Worm (Caenorhabditis elegans) whole organism, L4 larva: ENCODE data around the gene C18H9.5.
A peak's percentile ranks its signal among the peaks of the same experiment; 100 is the strongest.

Experiments
- F26F4.8 ChIP-seq: fragments of 200-800 bp; sonication (Bioruptor generic); conservative IDR thresholded peaks from 2 replicates; pipeline ENCODE4 v1.3.6; 2022; ENCODE audit warnings: missing genetic modification characterization, missing compliant biosample characterization
- F49E8.2 ChIP-seq: sonication (generic microtip); optimal IDR thresholded peaks from 2 replicates; lab custom pipeline; 2016; ENCODE audit warnings: missing compliant biosample characterization, mild to moderate bottlenecking, missing genetic modification characterization, borderline replicate concordance
- T20F7.1 ChIP-seq: fragments of 200-800 bp; sonication (Bioruptor generic); optimal IDR thresholded peaks from 2 replicates; lab custom pipeline; 2018; ENCODE audit warnings: mild to moderate bottlenecking, missing genetic modification characterization, missing compliant biosample characterization
- T26A8.4 ChIP-seq: fragments of 200-800 bp; sonication (Bioruptor generic); IDR thresholded peaks from 2 replicates; pipeline ENCODE4 v1.3.6; 2022; ENCODE audit warnings: missing genetic modification characterization, missing compliant biosample characterization
- Y105C5A.15 ChIP-seq: fragments of 200-800 bp; sonication (Bioruptor generic); IDR thresholded peaks from 2 replicates; pipeline ENCODE4 v1.3.6; 2022; ENCODE audit warnings: missing genetic modification characterization, missing compliant biosample characterization
- aha-1 ChIP-seq: fragments of 150-350 bp; peaks from one replicate; lab custom pipeline; 2014; ENCODE audit warnings: missing biosample characterization, missing genetic modification characterization
- daf-16 ChIP-seq, 3 experiments: sonication (generic microtip); optimal IDR thresholded peaks; 2 replicates each; lab custom pipeline; 2016 to 2017; ENCODE audit warnings: missing genetic modification characterization in 3 of 3, missing genetic modification reagents in 3 of 3, mild to moderate bottlenecking in 2 of 3, missing compliant biosample characterization in 2 of 3, missing biosample characterization in 1 of 3, moderate library complexity in 1 of 3
- daf-19 ChIP-seq: fragments of 200-800 bp; sonication (Bioruptor generic); conservative IDR thresholded peaks from 2 replicates; pipeline ENCODE4 v1.3.6; 2022; ENCODE audit warnings: missing genetic modification characterization, missing compliant biosample characterization
- dmd-6 ChIP-seq: fragments of 200-800 bp; sonication (Bioruptor generic); IDR thresholded peaks from 2 replicates; pipeline ENCODE4 v1.3.6; 2022; ENCODE audit warnings: missing genetic modification reagents, missing genetic modification characterization, missing compliant biosample characterization
- dve-1 ChIP-seq: sonication (generic microtip); optimal IDR thresholded peaks from 2 replicates; lab custom pipeline; 2017; ENCODE audit warnings: antibody characterized with exemption, mild to moderate bottlenecking, missing genetic modification characterization, missing compliant biosample characterization; ENCODE audit not compliant: insufficient read depth
- hlh-11 ChIP-seq: fragments of 200-800 bp; sonication (Bioruptor generic); optimal IDR thresholded peaks from 2 replicates; lab custom pipeline; 2018; ENCODE audit warnings: mild to moderate bottlenecking, missing genetic modification characterization, missing compliant biosample characterization
- jun-1 ChIP-seq: fragments of 150-350 bp; optimal IDR thresholded peaks from 2 replicates; lab custom pipeline; 2014; ENCODE audit warnings: missing biosample characterization, missing genetic modification reagents, missing genetic modification characterization
- lin-15B ChIP-seq: fragments of 150-350 bp; sonication (generic microtip); optimal IDR thresholded peaks from 3 replicates; lab custom pipeline; 2014; ENCODE audit warnings: missing biosample characterization, missing genetic modification characterization
- lir-3 ChIP-seq: sonication (generic microtip); optimal IDR thresholded peaks from 2 replicates; lab custom pipeline; 2016; ENCODE audit warnings: mild to moderate bottlenecking, missing genetic modification characterization, missing compliant biosample characterization
- mdl-1 ChIP-seq, 2 experiments: fragments of 150-350 bp in 1 of 2; sonication (generic microtip) in 1 of 2; optimal IDR thresholded peaks; 2 replicates each; lab custom pipeline; 2014 to 2017; ENCODE audit warnings: missing biosample characterization in 2 of 2, missing genetic modification characterization in 2 of 2
- nhr-28 ChIP-seq: fragments of 150-350 bp; optimal IDR thresholded peaks from 2 replicates; lab custom pipeline; 2014; ENCODE audit warnings: missing biosample characterization, missing genetic modification characterization
- nhr-76 ChIP-seq: fragments of 150-350 bp; optimal IDR thresholded peaks from 2 replicates; lab custom pipeline; 2014; ENCODE audit warnings: missing biosample characterization, missing genetic modification characterization
- pha-4 ChIP-seq, 2 experiments: fragments of 150-350 bp in 1 of 2; fragments of 200-800 bp in 1 of 2; sonication (Bioruptor generic) in 1 of 2; IDR thresholded peaks in 1 of 2; optimal IDR thresholded peaks in 1 of 2; 2 replicates each; pipeline versions ENCODE4 v1.3.6 to Lab custom; 2014 to 2022; ENCODE audit warnings: missing genetic modification characterization in 2 of 2, missing genetic modification reagents in 2 of 2, missing biosample characterization in 1 of 2, missing compliant biosample characterization in 1 of 2
- php-3 ChIP-seq: fragments of 200-800 bp; sonication (Bioruptor generic); IDR thresholded peaks from 2 replicates; pipeline ENCODE4 v1.3.6; 2022; ENCODE audit warnings: missing genetic modification reagents, missing genetic modification characterization, missing compliant biosample characterization
- pqm-1 ChIP-seq: sonication (generic microtip); optimal IDR thresholded peaks from 2 replicates; lab custom pipeline; 2017; ENCODE audit warnings: missing biosample characterization, missing genetic modification characterization
- sdz-12 ChIP-seq: fragments of 200-800 bp; sonication (Bioruptor generic); optimal IDR thresholded peaks from 2 replicates; lab custom pipeline; 2018; ENCODE audit warnings: mild to moderate bottlenecking, missing genetic modification characterization, missing compliant biosample characterization
- set-16 ChIP-seq: fragments of 200-800 bp; sonication (Bioruptor generic); IDR thresholded peaks from 2 replicates; pipeline ENCODE4 v1.3.6; 2022; ENCODE audit warnings: missing genetic modification reagents, missing genetic modification characterization, missing compliant biosample characterization
- tra-1 ChIP-seq: fragments of 200-800 bp; sonication (Bioruptor generic); IDR thresholded peaks from 2 replicates; pipeline ENCODE4 v1.3.6; 2022; ENCODE audit warnings: missing genetic modification reagents, missing genetic modification characterization, missing compliant biosample characterization
- unc-130 ChIP-seq: sonication (generic microtip); optimal IDR thresholded peaks from 2 replicates; lab custom pipeline; 2016; ENCODE audit warnings: missing genetic modification reagents, missing genetic modification characterization, missing compliant biosample characterization
- unc-62 ChIP-seq, 3 experiments: fragments of 150-350 bp in 1 of 3; sonication (generic microtip); optimal IDR thresholded peaks in 2 of 3; peaks in 1 of 3; 1 replicate in 1 of 3; 2 replicates in 2 of 3; lab custom pipeline; 2014 to 2017; ENCODE audit warnings: missing biosample characterization in 3 of 3, missing genetic modification characterization in 3 of 3, missing genetic modification reagents in 3 of 3, missing genotype in 1 of 3
- zip-11 ChIP-seq: fragments of 200-800 bp; sonication (Bioruptor generic); IDR thresholded peaks from 2 replicates; pipeline ENCODE4 v1.3.6; 2022; ENCODE audit warnings: missing genetic modification characterization, missing compliant biosample characterization

Gene C18H9.5

DNA sequence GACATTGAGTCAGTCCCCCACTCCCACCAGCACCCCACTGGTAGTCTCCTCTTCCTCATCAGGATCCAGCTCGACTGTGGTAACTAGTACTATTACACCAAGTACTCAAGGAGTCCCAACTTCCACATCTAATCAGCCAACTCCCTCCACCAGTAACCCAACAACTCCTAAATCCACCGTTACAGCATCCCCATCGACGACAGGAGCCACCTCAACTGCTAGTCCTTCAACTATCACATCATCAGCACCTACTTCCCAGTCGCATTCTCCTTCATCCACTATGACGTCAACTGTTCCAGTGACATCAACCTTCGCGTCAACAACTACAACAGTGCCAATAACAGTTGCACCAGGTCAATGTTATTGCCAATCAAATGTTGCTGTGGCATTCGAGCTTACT is 26.9 kb downstream of the C18H9.5 start:
- TF ChIP-seq pha-4 (GFP tag; IDR thresholded peaks at IDR 0.05; lab: Robert Waterston, UW) = no peak
- TF ChIP-seq pha-4 (tag; optimal IDR thresholded peaks at IDR 0.05; lab: Kevin White, UChicago) = no peak
- TF ChIP-seq unc-62 (GFP tag; optimal IDR thresholded peaks at IDR 0.05 in 1 of 2; lab: Kevin White, UChicago) = peak in 1 of 2 experiments; percentile 96
- TF ChIP-seq unc-62 (tag; optimal IDR thresholded peaks at IDR 0.05; lab: Kevin White, UChicago) = no peak
- TF ChIP-seq, all 104 proteins: peak for 1

DNA sequence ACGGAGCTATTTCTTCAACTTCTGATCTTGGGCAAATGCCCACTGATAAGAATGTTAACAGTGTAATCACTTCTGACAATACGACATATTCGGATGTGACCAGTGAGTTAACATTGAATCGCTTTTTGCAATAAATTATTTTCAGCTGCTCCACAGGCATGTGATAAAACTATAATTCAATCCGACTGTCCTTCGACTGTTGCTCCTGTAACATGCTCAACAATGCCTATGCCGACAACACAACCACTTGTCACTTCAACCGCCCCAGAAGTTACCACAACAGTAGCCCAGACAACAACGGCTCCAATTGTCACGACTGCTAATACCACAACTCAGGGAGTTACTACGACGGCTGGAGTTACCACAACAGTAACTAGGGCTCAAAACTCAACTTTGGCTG is 27.8 kb downstream of the C18H9.5 start:
- TF ChIP-seq set-16 (no peak), zip-11 (GFP tag; lab: Robert Waterston, UW) (no peak), aha-1 (no peak), sdz-12 (GFP tag; lab: Kevin White, UChicago) (no peak), dmd-6 (GFP tag; lab: Robert Waterston, UW) (no peak), unc-62 (GFP tag; optimal IDR thresholded peaks at IDR 0.05 in 1 of 2; lab: Kevin White, UChicago) (peak in 1 of 2 experiments; percentile 92), unc-62 (tag; optimal IDR thresholded peaks at IDR 0.05; lab: Kevin White, UChicago) (no peak), F49E8.2 (no peak)
- TF ChIP-seq, all 104 proteins: peak for 1

DNA sequence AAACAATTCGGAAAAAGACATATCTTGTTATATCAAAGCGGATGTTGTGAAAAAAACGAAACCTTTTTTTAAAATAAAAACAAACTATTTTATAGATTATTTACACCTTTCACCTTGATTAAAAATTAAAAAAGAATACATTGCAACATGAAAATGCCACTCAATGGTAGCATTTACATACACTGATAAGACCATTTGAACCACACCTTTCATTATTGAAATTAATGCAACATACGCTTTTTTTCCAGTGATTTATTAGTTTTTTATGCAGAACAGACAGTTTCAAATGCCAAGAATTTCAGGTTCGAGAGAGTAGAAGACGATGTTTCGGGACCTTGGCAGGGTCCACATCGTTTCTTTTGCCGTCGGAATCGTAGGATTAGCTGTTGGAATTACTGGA is 28.8 kb downstream of the C18H9.5 start, which contains the start of gene T19D12.1:
TSS of gene T19D12.1 (plus strand) at position 301 of the 400 bp plus-strand sequence.
- TF ChIP-seq unc-62 (GFP tag; optimal IDR thresholded peaks at IDR 0.05 in 1 of 2; lab: Kevin White, UChicago) (peak in 1 of 2 experiments; percentile 0), unc-62 (tag; optimal IDR thresholded peaks at IDR 0.05; lab: Kevin White, UChicago) (no peak), T26A8.4 (GFP tag; lab: Robert Waterston, UW) (no peak), pqm-1 (tag; lab: Kevin White, UChicago) (peak; percentile 25), daf-16 (GFP tag; optimal IDR thresholded peaks at IDR 0.05; lab: Kevin White, UChicago) (no peak), daf-16 (tag; optimal IDR thresholded peaks at IDR 0.05; lab: Kevin White, UChicago) (peak; percentile 5), unc-130 (GFP tag; lab: Kevin White, UChicago) (no peak), dmd-6 (GFP tag; lab: Robert Waterston, UW) (peak; percentile 28; the same call in 1 of the 2 replicates)

DNA sequence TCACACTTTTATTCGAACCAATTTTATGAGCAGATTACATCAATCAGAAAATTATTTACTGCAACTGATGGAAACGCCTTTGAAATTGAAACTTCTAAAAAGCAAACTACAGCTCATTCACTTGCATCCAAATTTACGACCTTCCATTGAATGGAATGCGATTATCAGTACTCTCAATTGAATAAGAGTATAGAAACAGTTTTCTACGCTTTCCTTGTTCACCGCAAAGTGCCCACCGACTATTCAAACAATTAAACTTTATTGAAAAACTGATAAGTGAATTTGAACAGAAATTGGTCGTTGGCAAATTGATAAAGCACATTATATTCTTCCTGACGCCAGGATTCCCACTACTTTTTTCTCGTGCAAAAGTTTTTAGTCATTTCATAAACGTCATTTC is 29.5 kb downstream of the C18H9.5 start:
- TF ChIP-seq jun-1 (tag; lab: Kevin White, UChicago) = no peak
- peak; percentile 72 for TF ChIP-seq nhr-28 (tag; lab: Kevin White, UChicago)
- TF ChIP-seq pqm-1 (tag; lab: Kevin White, UChicago) = peak; percentile 95
- TF ChIP-seq php-3 = peak; percentile 89; the same call in 1 of the 2 replicates
- TF ChIP-seq dve-1 (tag; lab: Kevin White, UChicago) = peak; percentile 29
- TF ChIP-seq lir-3 (tag; lab: Kevin White, UChicago) = no peak
- no peak for TF ChIP-seq mdl-1 (tag; optimal IDR thresholded peaks at IDR 0.05; lab: Kevin White, UChicago)
- TF ChIP-seq hlh-11 (tag; lab: Kevin White, UChicago) = peak; percentile 62
- peak; percentile 51 for TF ChIP-seq aha-1
- 0 out of 2 replicates have a peak, but pooled peaks have one; percentile 51 for TF ChIP-seq tra-1
- TF ChIP-seq dmd-6 (GFP tag; lab: Robert Waterston, UW) = peak; percentile 64; the same call in 1 of the 2 replicates

DNA sequence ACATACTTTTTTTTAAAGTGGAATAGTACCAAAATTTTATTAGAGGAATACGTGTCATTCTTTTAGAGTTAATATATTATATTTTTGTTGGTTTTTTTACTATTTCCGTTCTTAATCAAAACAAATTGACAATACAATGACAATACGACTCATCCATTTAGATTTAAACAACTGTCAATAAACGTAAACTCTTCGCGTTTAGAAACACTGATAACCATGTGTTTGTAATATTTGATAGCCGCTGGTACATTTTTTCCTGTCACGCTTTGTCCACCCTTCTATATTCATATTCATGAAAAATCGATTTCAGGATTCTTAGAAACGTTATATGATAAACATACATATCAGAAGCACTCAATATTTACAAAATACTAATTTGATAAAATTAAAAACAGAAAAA is 31.6 kb downstream of the C18H9.5 start:
- TF ChIP-seq dmd-6 (GFP tag; lab: Robert Waterston, UW) (peak; percentile 42; the same call in 1 of the 2 replicates), dve-1 (tag; lab: Kevin White, UChicago) (peak; percentile 52), F26F4.8 (GFP tag; lab: Robert Waterston, UW) (no peak), daf-16 (GFP tag; optimal IDR thresholded peaks at IDR 0.05; lab: Kevin White, UChicago) (no peak), daf-16 (tag; optimal IDR thresholded peaks at IDR 0.05; lab: Kevin White, UChicago) (peak; percentile 66), T26A8.4 (GFP tag; lab: Robert Waterston, UW) (no peak), Y105C5A.15 (no peak), T20F7.1 (GFP tag; lab: Kevin White, UChicago) (no peak)

DNA sequence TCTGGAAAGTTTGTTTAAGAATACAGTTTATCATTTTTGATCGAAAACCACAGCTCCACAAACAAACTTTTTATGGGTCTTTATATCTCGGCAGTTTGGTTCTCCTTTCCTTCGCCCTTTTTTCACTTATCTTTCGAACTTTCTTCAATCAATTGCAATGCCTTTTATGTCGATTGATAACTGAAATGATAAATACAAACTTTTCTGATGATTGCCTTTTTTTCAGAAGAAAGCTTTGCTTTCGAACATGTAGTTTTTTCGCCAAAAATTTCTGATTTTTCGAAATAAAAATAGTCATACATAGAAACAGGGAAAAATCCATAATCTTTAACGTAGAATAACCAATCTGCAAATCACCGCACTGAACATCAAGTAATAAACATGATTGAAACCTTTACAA is 34.2 kb downstream of the C18H9.5 start, which contains the start of gene T19D12.2:
TSS of gene T19D12.2 (plus strand) at position 125 of the 400 bp plus-strand sequence.
- TF ChIP-seq zip-11 (GFP tag; lab: Robert Waterston, UW) (no peak), lin-15B (no peak), nhr-28 (tag; lab: Kevin White, UChicago) (peak; percentile 19), hlh-11 (tag; lab: Kevin White, UChicago) (peak; percentile 18), nhr-76 (tag; lab: Kevin White, UChicago) (no peak), php-3 (peak; percentile 81; the same call in 1 of the 2 replicates), dmd-6 (GFP tag; lab: Robert Waterston, UW) (peak; percentile 48; the same call in 1 of the 2 replicates), pqm-1 (tag; lab: Kevin White, UChicago) (peak; percentile 93), dve-1 (tag; lab: Kevin White, UChicago) (peak; percentile 33), T26A8.4 (GFP tag; lab: Robert Waterston, UW) (no peak), daf-16 (GFP tag; optimal IDR thresholded peaks at IDR 0.05; lab: Kevin White, UChicago) (no peak), daf-16 (tag; optimal IDR thresholded peaks at IDR 0.05; lab: Kevin White, UChicago) (peak; percentile 45), daf-19 (GFP tag; lab: Robert Waterston, UW) (no peak)
